Worm (Caenorhabditis elegans): ENCODE results near the gene nth-1.

DNA sequence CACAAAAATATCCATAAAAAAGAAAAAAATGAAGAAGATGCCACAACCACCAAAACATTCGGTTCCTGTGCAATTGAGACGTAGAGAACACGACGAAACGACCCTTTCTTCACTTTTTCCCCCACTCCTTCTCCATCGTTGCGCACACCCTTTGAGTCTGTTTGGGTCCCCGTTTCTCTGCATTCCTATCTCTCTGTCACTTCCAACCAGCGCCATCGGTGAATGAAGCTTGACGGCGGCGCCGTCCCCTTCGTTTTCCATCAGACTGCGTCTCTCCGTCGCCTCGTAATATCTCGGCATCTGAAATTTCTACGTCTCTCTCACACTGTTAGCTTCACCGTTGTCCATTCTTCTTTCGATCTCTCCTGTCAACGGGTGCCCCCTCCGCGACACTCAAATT lies 41.6 kb upstream of the nth-1 start:
- no peak for TF ChIP-seq aly-2 (tag; optimal IDR thresholded peaks at IDR 0.05)
- TF ChIP-seq lin-13 (GFP tag; optimal IDR thresholded peaks at IDR 0.05) = no peak
- TF ChIP-seq rnt-1 (tag; optimal IDR thresholded peaks at IDR 0.05) = no peak
- TF ChIP-seq sup-37 (GFP tag; optimal IDR thresholded peaks at IDR 0.05) = no peak
- TF ChIP-seq dsc-1 (tag; optimal IDR thresholded peaks at IDR 0.05) = no peak
- TF ChIP-seq snpc-4 (tag; optimal IDR thresholded peaks at IDR 0.05) = no peak
- no peak for TF ChIP-seq nhr-90 (tag; optimal IDR thresholded peaks at IDR 0.05; ENCODE audit: poor library complexity)
- TF ChIP-seq lir-3 (tag; optimal IDR thresholded peaks at IDR 0.05; ENCODE audit: poor library complexity) = no peak
- TF ChIP-seq fos-1 (tag; optimal IDR thresholded peaks at IDR 0.05) = no peak
- TF ChIP-seq nhr-20 (tag; optimal IDR thresholded peaks at IDR 0.05) = no peak

Measured in whole organism, L1 larva.